Fruit fly (Drosophila melanogaster): ENCODE results near the gene NimC4.

NimC4 gene

DNA sequence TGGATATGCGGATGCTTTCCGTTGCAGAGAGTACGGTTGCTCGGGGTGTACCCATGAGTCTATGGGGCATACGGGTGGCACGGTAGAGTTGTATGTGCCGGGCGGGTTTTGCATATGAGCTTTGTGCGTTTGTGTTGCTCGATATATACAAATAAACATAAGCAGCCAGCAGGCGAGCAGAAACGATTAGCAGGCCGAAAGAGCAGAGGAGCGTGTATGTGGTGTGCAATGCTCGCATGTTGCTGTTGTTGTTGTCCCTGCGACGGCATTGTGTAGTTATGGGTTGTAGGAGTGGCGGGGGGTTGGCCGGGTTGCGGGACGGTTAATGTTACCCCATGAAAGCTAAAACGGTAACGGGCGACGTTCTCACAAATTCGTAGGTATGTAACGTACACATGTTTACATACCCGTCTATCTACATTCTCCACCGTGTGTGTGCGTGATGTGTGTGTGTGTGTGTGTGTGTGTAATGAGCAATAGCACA is 25.7 kb upstream of the NimC4 start (continued):
- TF ChIP-seq CG3847 (GFP tag; IDR thresholded peaks at IDR 0.05) (no peak), CG31365 (tag; optimal IDR thresholded peaks at IDR 0.05) (peak; percentile 17), gcm2 (GFP tag; optimal IDR thresholded peaks at IDR 0.05) (no peak), CG13287 (GFP tag; IDR thresholded peaks at IDR 0.05; ENCODE audit: partially characterized antibody) (peak; percentile 64), chinmo (GFP tag; IDR thresholded peaks at IDR 0.05; ENCODE audit: partially characterized antibody) (peak; percentile 100), mirr (GFP tag; optimal IDR thresholded peaks at IDR 0.05) (peak; percentile 98), Dfd (GFP tag; optimal IDR thresholded peaks at IDR 0.05) (peak in 1 of 2 experiments; percentile 66), CG17829 (tag; optimal IDR thresholded peaks at IDR 0.05) (no peak), CG18011 (GFP tag; optimal IDR thresholded peaks at IDR 0.05) (no peak), CG3281 (GFP tag; optimal IDR thresholded peaks at IDR 0.05) (no peak), CG15073 (GFP tag; optimal IDR thresholded peaks at IDR 0.05) (no peak), stwl (tag; optimal IDR thresholded peaks at IDR 0.05) (no peak), wek (GFP tag; optimal IDR thresholded peaks at IDR 0.05) (no peak), caup (GFP tag; optimal IDR thresholded peaks at IDR 0.05; ENCODE audit: severe bottlenecking) (no peak), CG17359 (tag; optimal IDR thresholded peaks at IDR 0.05) (no peak), Ets65A (GFP tag) (peak; percentile 83), CG3065 (GFP tag; optimal IDR thresholded peaks at IDR 0.05) (no peak), ken (GFP tag; IDR thresholded peaks at IDR 0.05) (peak; percentile 58; the same call in 1 of the 3 replicates), Fer1 (GFP tag; optimal IDR thresholded peaks at IDR 0.05) (no peak), klu (GFP tag; IDR thresholded peaks at IDR 0.05) (no peak), CG9797 (GFP tag; optimal IDR thresholded peaks at IDR 0.05) (no peak), CG14014 (GFP tag; IDR thresholded peaks at IDR 0.05) (no peak), CG5180 (GFP tag; optimal IDR thresholded peaks at IDR 0.05) (peak; percentile 94), sens-2 (GFP tag; IDR thresholded peaks at IDR 0.05) (no peak), tna (GFP tag; IDR thresholded peaks at IDR 0.05; ENCODE audit: partially characterized antibody) (peak; percentile 68), CG10543 (GFP tag; optimal IDR thresholded peaks at IDR 0.05) (peak; percentile 94), nom (GFP tag; optimal IDR thresholded peaks at IDR 0.05) (no peak), Tbp (GFP tag; optimal IDR thresholded peaks at IDR 0.05) (no peak), ac (GFP tag; optimal IDR thresholded peaks at IDR 0.05) (no peak), CG14965 (GFP tag; optimal IDR thresholded peaks at IDR 0.05; ENCODE audit: borderline replicate concordance) (no peak), Hey (tag; optimal IDR thresholded peaks at IDR 0.05) (peak; percentile 75), ase (GFP tag; IDR thresholded peaks at IDR 0.05) (no peak), lilli (GFP tag; optimal IDR thresholded peaks at IDR 0.05) (no peak), bab2 (GFP tag; optimal IDR thresholded peaks at IDR 0.05) (no peak), eyg (GFP tag; optimal IDR thresholded peaks at IDR 0.05) (peak; percentile 27)

DNA sequence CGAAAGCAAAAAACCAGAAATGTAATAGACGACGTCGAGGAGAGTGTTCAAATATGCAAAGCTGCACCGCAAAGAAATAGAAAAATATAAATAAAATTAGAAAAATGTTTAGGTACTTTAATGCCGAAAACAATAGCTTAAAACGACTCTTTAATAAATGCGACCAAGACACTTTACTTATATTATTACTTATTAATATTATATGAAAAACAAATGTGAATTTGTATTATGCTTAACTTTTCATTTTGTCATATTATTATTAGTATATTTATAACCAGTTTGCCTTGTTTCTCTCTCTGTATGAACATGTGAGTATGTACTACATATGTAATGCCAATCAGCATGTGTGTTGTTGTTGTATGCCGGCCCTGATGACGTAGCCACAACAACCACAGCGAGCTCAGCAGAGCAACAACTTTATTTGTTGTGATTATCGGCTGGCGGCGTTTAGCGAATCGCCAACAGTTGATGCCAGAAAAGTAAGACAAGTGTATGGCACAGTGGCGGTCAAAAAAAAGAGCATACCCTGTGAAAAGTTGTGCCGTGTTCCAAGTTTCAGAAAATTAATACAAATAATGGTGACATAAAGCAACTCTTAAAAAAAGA is 25.1 kb upstream of the NimC4 start:
- TF ChIP-seq CkIIα-i1 (GFP tag; IDR thresholded peaks at IDR 0.05) (0 out of 2 replicates have a peak, but pooled peaks have one; percentile 23), CG11398 (GFP tag; optimal IDR thresholded peaks at IDR 0.05) (peak; percentile 23), mam (GFP tag; optimal IDR thresholded peaks at IDR 0.05) (peak; percentile 62), wor (GFP tag; IDR thresholded peaks at IDR 0.05) (peak; percentile 88), dati (GFP tag; IDR thresholded peaks at IDR 0.05) (peak; percentile 72), Eip74EF (GFP tag; optimal IDR thresholded peaks at IDR 0.05) (peak in 1 of 2 experiments; percentile 97), Atf-2 (GFP tag; optimal IDR thresholded peaks at IDR 0.05) (no peak), CG17359 (tag; optimal IDR thresholded peaks at IDR 0.05) (peak; percentile 96), gfzf (GFP tag; optimal IDR thresholded peaks at IDR 0.05) (no peak), bigmax (GFP tag; optimal IDR thresholded peaks at IDR 0.05) (no peak), CG16815 (GFP tag; optimal IDR thresholded peaks at IDR 0.05) (peak; percentile 80), CG17829 (tag; optimal IDR thresholded peaks at IDR 0.05) (peak; percentile 97), Side (GFP tag; optimal IDR thresholded peaks at IDR 0.05) (no peak), CG15601 (tag; optimal IDR thresholded peaks at IDR 0.05) (peak; percentile 96), CG15514 (GFP tag; optimal IDR thresholded peaks at IDR 0.05) (peak; percentile 86), CG9797 (GFP tag; optimal IDR thresholded peaks at IDR 0.05) (no peak), CG7372 (GFP tag; IDR thresholded peaks at IDR 0.05) (peak; percentile 90), mirr (GFP tag; optimal IDR thresholded peaks at IDR 0.05) (peak; percentile 99), CG12744 (GFP tag; optimal IDR thresholded peaks at IDR 0.05) (no peak)
